Worm (Caenorhabditis elegans) whole organism, L2 larva: ENCODE data around the gene gmap-2.

Experiments
- aly-2 ChIP-seq: fragments of 150-350 bp; optimal IDR thresholded peaks from 2 replicates; lab custom pipeline; 2014; ENCODE audit warnings: missing biosample characterization, missing genetic modification characterization
- mdl-1 ChIP-seq, 2 experiments: fragments of 150-350 bp in 1 of 2; sonication (generic microtip) in 1 of 2; optimal IDR thresholded peaks; 2 replicates each; lab custom pipeline; 2017; ENCODE audit warnings: missing biosample characterization in 2 of 2, missing genetic modification characterization in 2 of 2
- skn-1 ChIP-seq: sonication (generic microtip); optimal IDR thresholded peaks from 2 replicates; lab custom pipeline; 2017; ENCODE audit warnings: missing biosample characterization, missing genetic modification characterization
- ztf-4 ChIP-seq: fragments of 150-350 bp; optimal IDR thresholded peaks from 2 replicates; lab custom pipeline; 2014; ENCODE audit warnings: missing biosample characterization, missing genetic modification characterization

DNA sequence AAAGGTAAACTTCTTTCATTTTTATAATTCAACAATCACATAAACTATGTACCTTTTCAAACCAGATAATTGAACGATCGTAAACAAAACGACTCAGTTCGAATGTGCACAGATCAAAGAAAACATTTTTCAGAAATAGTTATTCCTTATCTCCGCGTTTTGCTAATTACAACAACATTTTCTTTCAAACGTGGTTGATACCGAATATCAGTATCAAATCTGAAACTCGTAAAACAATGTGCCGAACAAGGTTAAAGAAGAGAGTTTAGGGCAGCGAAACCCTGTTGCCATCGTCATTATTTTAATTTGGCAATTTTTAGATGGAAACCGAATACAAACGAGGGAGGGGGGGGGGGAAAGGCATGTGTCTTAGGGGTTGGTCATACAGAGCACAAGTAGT, 38.3 kb upstream of the gmap-2 start, which contains the start of gene scav-4:
- TF ChIP-seq mdl-1 (tag; optimal IDR thresholded peaks at IDR 0.05; lab: Kevin White, UChicago) (no peak), ztf-4 (tag; lab: Kevin White, UChicago) (no peak), skn-1 (tag; lab: Kevin White, UChicago) (no peak), aly-2 (tag; lab: Kevin White, UChicago) (no peak)
